Worm (Caenorhabditis elegans): Measurements from ENCODE around the gene clec-218.
"Not testable (repeated sequence)": the region's sequence is repeated elsewhere in the genome, so short reads cannot be mapped to it uniquely, and the experiment has no call there.

Gene clec-218

DNA sequence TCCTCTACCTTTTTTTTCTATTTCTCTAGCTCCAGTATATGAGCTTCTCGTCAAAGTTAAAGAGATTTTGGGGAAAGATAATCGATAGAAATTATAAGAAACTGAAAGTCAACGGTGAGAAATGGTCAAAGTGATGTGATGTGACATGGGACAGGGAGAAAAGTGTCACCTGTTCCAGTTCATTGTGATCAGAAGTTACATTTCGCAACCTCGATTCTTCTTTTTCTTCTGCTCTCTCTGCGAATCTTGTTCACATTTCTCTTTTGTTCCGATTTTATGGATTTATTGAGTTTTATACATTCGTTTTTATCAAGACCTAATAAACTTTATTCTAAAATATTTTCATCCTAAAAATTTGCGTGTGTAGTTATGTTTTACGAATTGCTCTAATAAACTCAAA, 27.9 kb downstream of the clec-218 start:
- TF ChIP-seq rnt-1 (tag; optimal IDR thresholded peaks at IDR 0.05): peak; percentile 54
- TF ChIP-seq nhr-71 (tag; optimal IDR thresholded peaks at IDR 0.05): peak; percentile 21
- TF ChIP-seq sptf-1 (tag; optimal IDR thresholded peaks at IDR 0.05): no peak
- TF ChIP-seq snpc-4 (tag; optimal IDR thresholded peaks at IDR 0.05): peak; percentile 26
- TF ChIP-seq isw-1 (GFP tag; IDR thresholded peaks at IDR 0.05): no peak
- no peak for TF ChIP-seq fos-1 (tag; optimal IDR thresholded peaks at IDR 0.05)
- no peak for TF ChIP-seq dsc-1 (tag; optimal IDR thresholded peaks at IDR 0.05)
- TF ChIP-seq lsy-2 (tag; optimal IDR thresholded peaks at IDR 0.05): peak in 1 of 2 experiments; percentile 14
- no peak for TF ChIP-seq ceh-63 (GFP tag; optimal IDR thresholded peaks at IDR 0.05)
- TF ChIP-seq xbp-1 (tag; optimal IDR thresholded peaks at IDR 0.05): no peak
- TF ChIP-seq nhr-77 (tag; optimal IDR thresholded peaks at IDR 0.05): no peak
- no peak for TF ChIP-seq nhr-19 (GFP tag; conservative IDR thresholded peaks at IDR 0.05)
- TF ChIP-seq vab-15 (tag; optimal IDR thresholded peaks at IDR 0.05): no peak
- peak; percentile 12 for TF ChIP-seq skn-1 (tag; optimal IDR thresholded peaks at IDR 0.05)
- TF ChIP-seq pag-3 (tag; optimal IDR thresholded peaks at IDR 0.05; ENCODE audit: borderline replicate concordance, insufficient read depth): peak; percentile 33
- no peak for TF ChIP-seq swsn-7 (tag; optimal IDR thresholded peaks at IDR 0.05)
- TF ChIP-seq Y116A8C.19 (tag; optimal IDR thresholded peaks at IDR 0.05; ENCODE audit: borderline replicate concordance): no peak
- TF ChIP-seq ztf-11 (tag; optimal IDR thresholded peaks at IDR 0.05): no peak
- TF ChIP-seq lin-14 (GFP tag; optimal IDR thresholded peaks at IDR 0.05): peak; percentile 50
- TF ChIP-seq nhr-237 (tag; optimal IDR thresholded peaks at IDR 0.05): no peak
- no peak for TF ChIP-seq nhr-20 (tag; optimal IDR thresholded peaks at IDR 0.05)
- TF ChIP-seq unc-130 (tag; optimal IDR thresholded peaks at IDR 0.05): peak; percentile 41

DNA sequence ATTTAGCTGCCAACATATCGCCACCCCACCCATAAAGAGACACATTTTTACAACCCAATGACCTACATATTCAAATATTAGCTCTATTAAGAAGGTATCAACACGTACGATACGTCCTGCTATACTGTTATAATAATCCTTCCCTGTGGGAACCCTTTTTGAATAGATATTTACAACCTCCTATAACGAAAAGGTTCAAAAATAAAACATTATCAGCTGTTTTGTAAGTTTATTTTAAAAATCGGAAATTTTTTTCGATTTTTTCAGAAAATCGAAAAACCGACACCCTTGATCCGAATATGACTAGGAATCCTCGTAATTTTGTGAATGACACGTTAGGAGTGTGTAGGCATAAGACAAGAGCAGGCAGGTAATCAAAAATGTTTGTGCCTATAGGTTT, 33.2 kb downstream of the clec-218 start, which contains the start of gene C08D8.7:
TSS of gene C08D8.7 (plus strand) at position 301 of the 400 bp plus-strand sequence.
- TF ChIP-seq C16A3.4, blmp-1, hlh-4 (tag; optimal IDR thresholded peaks at IDR 0.05): not testable (repeated sequence)

DNA sequence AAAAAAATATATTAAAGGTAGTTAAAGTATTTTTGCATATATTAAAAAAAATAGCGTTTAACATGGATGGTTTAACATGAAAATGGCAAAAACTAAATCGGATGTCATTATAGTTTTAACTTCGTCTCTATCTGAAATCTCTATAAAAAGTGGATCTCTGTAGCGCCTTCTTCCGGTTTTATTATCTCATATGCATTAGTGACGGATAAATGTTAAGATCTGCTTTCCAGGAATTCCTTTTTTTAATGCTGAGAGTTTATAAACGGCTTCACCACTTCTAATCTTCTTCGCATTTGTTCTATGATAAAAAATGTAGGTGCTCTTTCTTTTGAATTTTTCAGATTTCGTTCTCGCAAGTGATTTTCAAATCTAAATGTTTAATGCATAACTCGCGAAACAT, 34.7 kb downstream of the clec-218 start:
- TF ChIP-seq blmp-1 (tag; optimal IDR thresholded peaks at IDR 0.05): no peak
- TF ChIP-seq egl-13 (tag; optimal IDR thresholded peaks at IDR 0.05): peak; percentile 65
- TF ChIP-seq nhr-237 (tag; optimal IDR thresholded peaks at IDR 0.05): no peak
- no peak for TF ChIP-seq lir-3 (tag; optimal IDR thresholded peaks at IDR 0.05; ENCODE audit: poor library complexity)
- peak; percentile 95 for TF ChIP-seq dsc-1 (tag; optimal IDR thresholded peaks at IDR 0.05)
- TF ChIP-seq fkh-8 (tag; optimal IDR thresholded peaks at IDR 0.05): peak; percentile 38
- no peak for TF ChIP-seq tlp-1 (tag; optimal IDR thresholded peaks at IDR 0.05)
- peak; percentile 44 for TF ChIP-seq nhr-47 (tag; optimal IDR thresholded peaks at IDR 0.05)
- TF ChIP-seq pax-3 (tag; optimal IDR thresholded peaks at IDR 0.05): peak; percentile 58
- peak; percentile 8 for TF ChIP-seq sox-4 (tag; optimal IDR thresholded peaks at IDR 0.05)
- no peak for TF ChIP-seq C04F5.9 (tag; optimal IDR thresholded peaks at IDR 0.05)
- TF ChIP-seq sup-37 (GFP tag; optimal IDR thresholded peaks at IDR 0.05): no peak
- TF ChIP-seq xbp-1 (tag; optimal IDR thresholded peaks at IDR 0.05): no peak
- no peak for TF ChIP-seq aha-1 (tag; optimal IDR thresholded peaks at IDR 0.05)

DNA sequence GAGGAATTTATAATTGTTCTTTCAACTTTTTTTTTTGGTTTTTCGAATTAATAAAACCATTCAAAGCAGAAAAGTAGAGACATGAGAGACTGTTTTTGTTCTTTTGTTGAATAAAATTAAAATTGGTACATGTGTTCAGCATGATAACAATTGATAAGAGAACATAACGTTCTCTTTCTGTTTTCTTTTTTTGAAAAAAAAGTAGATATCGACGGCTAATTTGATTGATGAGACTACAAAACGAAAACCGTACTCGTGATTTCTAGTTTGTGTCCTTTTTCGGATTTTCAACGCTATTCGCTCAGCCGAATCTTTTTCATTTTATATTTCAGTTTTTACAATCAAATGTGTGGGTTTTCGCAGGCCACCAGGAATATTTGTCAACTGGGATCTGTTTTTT, 37.7 kb downstream of the clec-218 start, which contains the start of gene C08D8.1:
TSS of gene C08D8.1 (plus strand) at position 324 of the 400 bp plus-strand sequence.
- TF ChIP-seq C16A3.4 (tag; optimal IDR thresholded peaks at IDR 0.05) (no peak), grh-1 (GFP tag; IDR thresholded peaks at IDR 0.05) (no peak), ceh-90 (tag; optimal IDR thresholded peaks at IDR 0.05) (no peak), irx-1 (tag; optimal IDR thresholded peaks at IDR 0.05) (no peak), fkh-8 (tag; optimal IDR thresholded peaks at IDR 0.05) (no peak), tlp-1 (tag; optimal IDR thresholded peaks at IDR 0.05) (no peak), nhr-47 (tag; optimal IDR thresholded peaks at IDR 0.05) (no peak), nhr-85 (tag) (no peak), blmp-1 (tag; optimal IDR thresholded peaks at IDR 0.05) (no peak), hlh-4 (tag; optimal IDR thresholded peaks at IDR 0.05) (no peak), snu-23 (GFP tag; optimal IDR thresholded peaks at IDR 0.05) (no peak), elt-3 (tag; optimal IDR thresholded peaks at IDR 0.05) (no peak), aly-2 (tag; optimal IDR thresholded peaks at IDR 0.05) (no peak), F16B12.6 (tag; optimal IDR thresholded peaks at IDR 0.05) (no peak), rnt-1 (tag; optimal IDR thresholded peaks at IDR 0.05) (no peak)

All from whole organism, L1 larva.